Fruit fly (Drosophila melanogaster) ovary, adult (tissue): ENCODE results near the gene Lcp65Ag2.

Experiments
- CG17801 ChIP-seq: fragments of 200-800 bp; optimal IDR thresholded peaks from 2 replicates; lab custom pipeline; 2019; ENCODE audit warnings: missing biosample characterization, mild to moderate bottlenecking, missing genetic modification characterization, moderate library complexity; ENCODE audit not compliant: partially characterized antibody

The Lcp65Ag2 gene

dm6 chr3L:6084446-6084845 lies 48.9 kb downstream of the Lcp65Ag2 start:
- TF ChIP-seq CG17801, result no peak
